Worm (Caenorhabditis elegans) whole organism, L1 larva: Measurements from ENCODE around the gene del-5.

ENCODE experiments used
- C34B4.2 ChIP-seq: sonication (generic microtip); optimal IDR thresholded peaks from 2 replicates; lab custom pipeline; 2017; ENCODE audit warnings: mild to moderate bottlenecking, missing genetic modification characterization, missing compliant biosample characterization
- Y116A8C.19 ChIP-seq: sonication (generic microtip); optimal IDR thresholded peaks from 2 replicates; lab custom pipeline; 2016; ENCODE audit warnings: missing compliant biosample characterization, missing genetic modification characterization, borderline replicate concordance
- ama-1 ChIP-seq: fragments of 150-350 bp; optimal IDR thresholded peaks from 2 replicates; lab custom pipeline; 2014
- blmp-1 ChIP-seq: fragments of 150-350 bp; optimal IDR thresholded peaks from 2 replicates; lab custom pipeline; 2014; ENCODE audit warnings: missing biosample characterization, missing genetic modification characterization
- dpl-1 ChIP-seq, 3 experiments: fragments of 150-350 bp in 2 of 3; sonication (generic microtip) in 1 of 3; optimal IDR thresholded peaks; 2 replicates each; lab custom pipeline; 2014 to 2017; ENCODE audit warnings: missing biosample characterization in 3 of 3, missing genetic modification characterization in 3 of 3, missing genetic modification reagents in 3 of 3
- dsc-1 ChIP-seq: sonication (generic microtip); optimal IDR thresholded peaks from 2 replicates; lab custom pipeline; 2016; ENCODE audit warnings: mild to moderate bottlenecking, missing genetic modification characterization, missing compliant biosample characterization
- efl-1 ChIP-seq, 4 experiments: fragments of 150-350 bp; optimal IDR thresholded peaks in 3 of 4; peaks in 1 of 4; 1 replicate in 1 of 4; 2 replicates in 3 of 4; lab custom pipeline; 2014; ENCODE audit warnings: missing biosample characterization in 2 of 4, missing genetic modification characterization in 2 of 4, missing genetic modification reagents in 2 of 4
- efl-3 ChIP-seq: fragments of 200-800 bp; sonication (Bioruptor generic); optimal IDR thresholded peaks from 2 replicates; lab custom pipeline; 2018; ENCODE audit warnings: mild to moderate bottlenecking, missing genetic modification characterization, missing compliant biosample characterization
- elt-2 ChIP-seq: sonication (generic microtip); optimal IDR thresholded peaks from 2 replicates; lab custom pipeline; 2016; ENCODE audit warnings: missing genetic modification characterization, mild to moderate bottlenecking, inconsistent platforms, missing compliant biosample characterization, missing genetic modification reagents
- elt-3 ChIP-seq, 6 experiments: fragments of 150-350 bp in 1 of 6; sonication (generic microtip); optimal IDR thresholded peaks; 2 replicates each; lab custom pipeline; 2017 to 2018; ENCODE audit warnings: missing biosample characterization in 6 of 6, missing genetic modification characterization in 6 of 6, inconsistent platforms in 1 of 6
- grh-1 ChIP-seq: fragments of 200-800 bp; sonication (Bioruptor generic); IDR thresholded peaks from 2 replicates; pipeline ENCODE4 v1.3.6; 2022; ENCODE audit warnings: missing genetic modification reagents, missing genetic modification characterization, missing compliant biosample characterization
- hlh-17 ChIP-seq: fragments of 200-800 bp; sonication (Bioruptor generic); optimal IDR thresholded peaks from 2 replicates; lab custom pipeline; 2018; ENCODE audit warnings: missing genetic modification characterization, mild to moderate bottlenecking, missing compliant biosample characterization, moderate library complexity, borderline replicate concordance
- hpl-2 ChIP-seq: fragments of 150-350 bp; optimal IDR thresholded peaks from 2 replicates; lab custom pipeline; 2014; ENCODE audit warnings: missing biosample characterization, missing genetic modification reagents, missing genetic modification characterization
- irx-1 ChIP-seq: sonication (generic microtip); optimal IDR thresholded peaks from 2 replicates; lab custom pipeline; 2016; ENCODE audit warnings: missing genetic modification characterization, missing compliant biosample characterization
- lin-14 ChIP-seq: fragments of 200-800 bp; sonication (Bioruptor generic); optimal IDR thresholded peaks from 2 replicates; lab custom pipeline; 2018; ENCODE audit warnings: mild to moderate bottlenecking, missing genetic modification characterization, moderate library complexity, missing compliant biosample characterization
- lin-15B ChIP-seq: fragments of 150-350 bp; sonication (generic microtip); optimal IDR thresholded peaks from 3 replicates; lab custom pipeline; 2014; ENCODE audit warnings: missing biosample characterization, missing genetic modification characterization
- lin-35 ChIP-seq, 2 experiments: fragments of 150-350 bp; optimal IDR thresholded peaks; 2 replicates each; lab custom pipeline; 2014; ENCODE audit warnings: missing biosample characterization in 2 of 2, missing genetic modification characterization in 2 of 2, missing genetic modification reagents in 2 of 2
- lir-3 ChIP-seq: sonication (generic microtip); optimal IDR thresholded peaks from 2 replicates; lab custom pipeline; 2016; ENCODE audit warnings: mild to moderate bottlenecking, missing genetic modification characterization, moderate library complexity, missing compliant biosample characterization; ENCODE audit not compliant: poor library complexity
- lsy-2 ChIP-seq, 2 experiments: fragments of 150-350 bp; optimal IDR thresholded peaks; 2 replicates each; lab custom pipeline; 2014; ENCODE audit warnings: missing biosample characterization in 2 of 2, missing genetic modification characterization in 2 of 2
- nhr-11 ChIP-seq: fragments of 150-350 bp; optimal IDR thresholded peaks from 2 replicates; lab custom pipeline; 2014; ENCODE audit warnings: missing biosample characterization, missing genetic modification characterization
- nhr-20 ChIP-seq: sonication (generic microtip); optimal IDR thresholded peaks from 2 replicates; lab custom pipeline; 2016; ENCODE audit warnings: mild to moderate bottlenecking, missing genetic modification characterization, missing compliant biosample characterization
- nhr-28 ChIP-seq: fragments of 150-350 bp; optimal IDR thresholded peaks from 2 replicates; lab custom pipeline; 2014; ENCODE audit warnings: missing biosample characterization, missing genetic modification characterization
- nhr-71 ChIP-seq: sonication (generic microtip); optimal IDR thresholded peaks from 2 replicates; lab custom pipeline; 2016; ENCODE audit warnings: mild to moderate bottlenecking, missing genetic modification characterization, moderate library complexity, missing compliant biosample characterization
- nhr-85 ChIP-seq: sonication (generic microtip); peaks from one replicate; lab custom pipeline; 2016; ENCODE audit warnings: missing genetic modification characterization, inconsistent platforms, missing compliant biosample characterization
- nhr-90 ChIP-seq: sonication (generic microtip); optimal IDR thresholded peaks from 2 replicates; lab custom pipeline; 2016; ENCODE audit warnings: mild to moderate bottlenecking, missing genetic modification characterization, missing compliant biosample characterization; ENCODE audit not compliant: poor library complexity
- snu-23 ChIP-seq: sonication (generic microtip); optimal IDR thresholded peaks from 2 replicates; lab custom pipeline; 2016; ENCODE audit warnings: missing genetic modification characterization, missing compliant biosample characterization
- sup-37 ChIP-seq: fragments of 200-800 bp; sonication (Bioruptor generic); optimal IDR thresholded peaks from 2 replicates; lab custom pipeline; 2018; ENCODE audit warnings: mild to moderate bottlenecking, missing genetic modification characterization, missing compliant biosample characterization
- swsn-7 ChIP-seq: sonication (generic microtip); optimal IDR thresholded peaks from 2 replicates; lab custom pipeline; 2016; ENCODE audit warnings: missing genetic modification characterization, missing compliant biosample characterization
- unc-130 ChIP-seq: fragments of 150-350 bp; optimal IDR thresholded peaks from 2 replicates; lab custom pipeline; 2017; ENCODE audit warnings: missing biosample characterization, missing genetic modification characterization, inconsistent platforms
- unc-30 ChIP-seq: sonication (generic microtip); optimal IDR thresholded peaks from 2 replicates; lab custom pipeline; 2017; ENCODE audit warnings: missing biosample characterization, missing genetic modification characterization
- unc-86 ChIP-seq: sonication (generic microtip); optimal IDR thresholded peaks from 2 replicates; lab custom pipeline; 2016; ENCODE audit warnings: missing genetic modification characterization, missing compliant biosample characterization
- vab-15 ChIP-seq: sonication (generic microtip); optimal IDR thresholded peaks from 2 replicates; lab custom pipeline; 2017; ENCODE audit warnings: missing genotype, mild to moderate bottlenecking, missing genetic modification characterization, missing compliant biosample characterization
- xbp-1 ChIP-seq: sonication (generic microtip); optimal IDR thresholded peaks from 2 replicates; lab custom pipeline; 2016; ENCODE audit warnings: missing genetic modification characterization, missing compliant biosample characterization
- zag-1 ChIP-seq: fragments of 150-350 bp; optimal IDR thresholded peaks from 2 replicates; lab custom pipeline; 2014; ENCODE audit warnings: missing biosample characterization, missing genetic modification characterization
- ztf-11 ChIP-seq, 2 experiments: sonication (generic microtip); optimal IDR thresholded peaks; 2 replicates each; lab custom pipeline; 2016 to 2017; ENCODE audit warnings: missing genetic modification characterization in 2 of 2, missing biosample characterization in 1 of 2, missing compliant biosample characterization in 1 of 2
- ztf-4 ChIP-seq: fragments of 150-350 bp; optimal IDR thresholded peaks from 2 replicates; lab custom pipeline; 2014; ENCODE audit warnings: missing biosample characterization, missing genetic modification characterization

del-5 gene

DNA sequence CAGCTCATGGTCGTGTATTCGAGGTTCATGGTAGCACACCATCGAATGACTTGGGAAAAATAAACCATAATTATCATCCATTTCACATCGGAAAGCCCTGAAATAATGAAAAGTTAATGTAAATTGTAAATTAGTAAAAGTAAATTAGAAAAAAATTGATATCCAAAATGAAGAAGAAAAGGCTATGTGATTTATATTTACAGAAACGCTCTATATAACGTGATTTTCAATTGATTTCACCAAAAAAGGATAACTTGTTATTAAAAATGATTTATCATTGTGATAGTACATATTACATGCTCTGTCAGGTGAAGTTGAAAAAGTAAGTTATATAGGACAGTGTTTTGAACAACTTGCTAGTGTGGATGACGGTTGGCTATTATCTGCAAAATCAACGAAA is 34.8 kb upstream of the del-5 start, which contains the start of gene C09F12.3:
TSS of gene C09F12.3 (minus strand) at position 101 of the 400 bp plus-strand sequence.
- TF ChIP-seq sup-37 (GFP tag; lab: Kevin White, UChicago) (no peak), vab-15 (tag; lab: Kevin White, UChicago) (no peak), hpl-2 (GFP tag; lab: Kevin White, UChicago) (no peak), ztf-11 (tag; optimal IDR thresholded peaks at IDR 0.05; lab: Kevin White, UChicago) (no peak), nhr-11 (tag; lab: Kevin White, UChicago) (no peak), grh-1 (GFP tag; lab: Robert Waterston, UW) (no peak), C34B4.2 (no peak), nhr-28 (tag; lab: Kevin White, UChicago) (no peak)

- no peak for TF ChIP-seq hpl-2 (GFP tag; lab: Kevin White, UChicago)
- no peak for TF ChIP-seq nhr-85 (tag; lab: Kevin White, UChicago)
- no peak for TF ChIP-seq efl-1 (optimal IDR thresholded peaks at IDR 0.05; lab: Kevin White, UChicago)
- peak in 1 of 2 experiments; percentile 56 for TF ChIP-seq efl-1 (GFP tag; optimal IDR thresholded peaks at IDR 0.05 in 1 of 2; lab: Kevin White, UChicago)
- TF ChIP-seq dsc-1 (tag; lab: Kevin White, UChicago) = peak; percentile 38
- TF ChIP-seq lin-14 (GFP tag; lab: Kevin White, UChicago) = peak; percentile 26
Observed at ce11 chrX:11038221-11038620, 30.2 kb upstream of the del-5 start.

ce11 chrX:11036114-11037087 is 28.4 kb upstream of the del-5 start:
- no peak for TF ChIP-seq irx-1 (tag; lab: Kevin White, UChicago)
- TF ChIP-seq nhr-71 = no peak
- TF ChIP-seq nhr-20 (tag; lab: Kevin White, UChicago) = peak; percentile 12
- TF ChIP-seq elt-2 (tag; lab: Kevin White, UChicago) = peak; percentile 82
- TF ChIP-seq zag-1 = no peak
- no peak for TF ChIP-seq unc-130 (tag; lab: Kevin White, UChicago)
- no peak for TF ChIP-seq hlh-17
- TF ChIP-seq dpl-1 (GFP tag; optimal IDR thresholded peaks at IDR 0.05; lab: Kevin White, UChicago) = no peak
- peak; percentile 99 for TF ChIP-seq blmp-1 (tag; lab: Kevin White, UChicago)
- peak in 1 of 6 experiments; percentile 27 for TF ChIP-seq elt-3 (tag; optimal IDR thresholded peaks at IDR 0.05; lab: Kevin White, UChicago)
- TF ChIP-seq lin-35 (GFP tag; optimal IDR thresholded peaks at IDR 0.05; lab: Kevin White, UChicago) = peak in 1 of 2 experiments; percentile 3
- no peak for TF ChIP-seq efl-3 (GFP tag; lab: Kevin White, UChicago)
- TF ChIP-seq nhr-85 (tag; lab: Kevin White, UChicago) = peak; percentile 68
- TF ChIP-seq lir-3 (tag; lab: Kevin White, UChicago) = peak; percentile 6
- no peak for TF ChIP-seq xbp-1 (tag; lab: Kevin White, UChicago)
- no peak for TF ChIP-seq lin-15B (tag; lab: Kevin White, UChicago)
- no peak for TF ChIP-seq lin-14 (GFP tag; lab: Kevin White, UChicago)
- TF ChIP-seq unc-86 = no peak
- no peak for TF ChIP-seq nhr-90 (tag; lab: Kevin White, UChicago)
- TF ChIP-seq unc-30 (tag; lab: Kevin White, UChicago) = no peak
- peak; percentile 8 for TF ChIP-seq swsn-7 (tag; lab: Kevin White, UChicago)
- peak; percentile 78 for TF ChIP-seq grh-1 (GFP tag; lab: Robert Waterston, UW)
- TF ChIP-seq efl-1 (optimal IDR thresholded peaks at IDR 0.05; lab: Kevin White, UChicago) = peak in 1 of 2 experiments; percentile 6
- no peak for TF ChIP-seq efl-1 (GFP tag; optimal IDR thresholded peaks at IDR 0.05 in 1 of 2; lab: Kevin White, UChicago)
- peak in 1 of 2 experiments; percentile 11 for TF ChIP-seq lsy-2 (tag; optimal IDR thresholded peaks at IDR 0.05; lab: Kevin White, UChicago)
- peak; percentile 43 for TF ChIP-seq snu-23 (GFP tag; lab: Kevin White, UChicago)
- no peak for TF ChIP-seq ztf-4 (tag; lab: Kevin White, UChicago)
- no peak for TF ChIP-seq ama-1 (lab: Kevin White, UChicago)
- TF ChIP-seq Y116A8C.19 (tag; lab: Kevin White, UChicago) = no peak
